Fruit fly (Drosophila melanogaster) whole organism, embryonic: ENCODE results near the gene mRpL14.

Experiments
- CG10543 ChIP-seq: fragments of 200-800 bp; sonication (Bioruptor generic); optimal IDR thresholded peaks from 3 replicates; lab custom pipeline; 2017; ENCODE audit warnings: missing biosample characterization, mild to moderate bottlenecking, missing genetic modification characterization, moderate library complexity
- CG17186 ChIP-seq: fragments of 200-800 bp; sonication (Bioruptor generic); optimal IDR thresholded peaks from 3 replicates; lab custom pipeline; 2017; ENCODE audit warnings: missing biosample characterization, missing genetic modification reagents, missing genetic modification characterization
- CG3726 ChIP-seq: fragments of 200-800 bp; sonication (Bioruptor generic); IDR thresholded peaks from 3 replicates; pipeline ENCODE4, ENCODE4 v1.3.6; 2022; ENCODE audit warnings: missing biosample characterization, missing genetic modification characterization
- CG6683 ChIP-seq: fragments of 200-800 bp; sonication (Bioruptor generic); optimal IDR thresholded peaks from 2 replicates; lab custom pipeline; 2017; ENCODE audit warnings: missing biosample characterization, mild to moderate bottlenecking, missing genetic modification characterization, missing genetic modification reagents
- CG6689 ChIP-seq: fragments of 200-800 bp; sonication (Bioruptor generic); IDR thresholded peaks from 2 replicates; pipeline ENCODE4 v1.3.6; 2022; ENCODE audit warnings: missing biosample characterization, missing genetic modification characterization
- CoRest ChIP-seq: fragments of 200-800 bp; sonication (Bioruptor generic); optimal IDR thresholded peaks from 3 replicates; lab custom pipeline; 2018; ENCODE audit warnings: missing biosample characterization, mild to moderate bottlenecking, missing genetic modification characterization, moderate library complexity
- Hand ChIP-seq: fragments of 200-800 bp; sonication (Bioruptor generic); optimal IDR thresholded peaks from 2 replicates; lab custom pipeline; 2017; ENCODE audit warnings: mild to moderate bottlenecking, missing biosample characterization, missing genetic modification reagents, missing genetic modification characterization
- Hr78 ChIP-seq, 2 experiments: fragments of 200-800 bp in 1 of 2; fragments of >200 bp in 1 of 2; sonication (Bioruptor generic) in 1 of 2; optimal IDR thresholded peaks; 2 replicates each; lab custom pipeline; 2017 to 2019; ENCODE audit warnings: missing biosample characterization in 2 of 2, missing genetic modification characterization in 2 of 2, mild to moderate bottlenecking in 1 of 2, moderate library complexity in 1 of 2
- Mad ChIP-seq: fragments of 200-800 bp; sonication (Bioruptor generic); optimal IDR thresholded peaks from 2 replicates; lab custom pipeline; 2016; ENCODE audit warnings: missing biosample characterization, missing genetic modification characterization
- Pdp1 ChIP-seq, 2 experiments: fragments of 200-800 bp; sonication (Bioruptor generic); optimal IDR thresholded peaks; 3 replicates each; lab custom pipeline; 2016; ENCODE audit warnings: missing biosample characterization in 2 of 2, missing genetic modification characterization in 2 of 2, mild to moderate bottlenecking in 1 of 2, moderate library complexity in 1 of 2

DNA sequence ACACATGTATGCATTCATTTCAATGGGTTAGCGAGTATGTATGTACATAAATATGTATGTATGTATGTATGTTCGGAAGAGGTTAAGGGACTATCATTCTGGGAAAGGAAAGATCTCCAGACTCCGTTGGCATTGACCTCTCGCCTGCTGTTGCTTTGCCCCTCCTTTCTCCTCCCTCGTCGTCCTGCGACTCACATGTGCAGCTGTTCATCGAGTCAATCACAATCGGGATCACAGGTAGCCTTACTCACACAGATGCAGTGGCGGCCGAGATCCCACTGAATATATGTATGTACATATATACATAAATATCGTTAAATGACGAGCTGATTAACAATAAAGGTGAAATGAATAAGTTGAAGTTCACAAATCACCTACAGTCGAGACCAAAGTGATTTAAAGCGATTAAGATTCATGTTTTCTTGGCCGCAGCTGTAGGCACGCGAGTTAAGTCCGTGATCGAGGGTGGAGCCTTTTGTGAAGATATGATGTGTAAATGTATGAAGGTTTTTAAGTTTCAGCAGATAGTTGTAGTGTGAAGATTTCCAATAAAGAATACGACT lies 36.0 kb downstream of the mRpL14 start:
- TF ChIP-seq CG6689 (no peak), CG6683 (GFP tag; lab: Kevin White, UChicago) (no peak), Hr78 (GFP tag; optimal IDR thresholded peaks at IDR 0.05; lab: Kevin White, UChicago) (no peak), CG10543 (no peak), Pdp1 (GFP tag; optimal IDR thresholded peaks at IDR 0.05; lab: Kevin White, UChicago) (no peak), Mad (GFP tag; lab: Kevin White, UChicago) (no peak), Hand (GFP tag; lab: Kevin White, UChicago) (no peak), CoRest (tag; lab: Kevin White, UChicago) (no peak), CG17186 (GFP tag; lab: Kevin White, UChicago) (no peak), CG3726 (GFP tag; lab: Robert Waterston, UW) (no peak)
